Fruit fly (Drosophila melanogaster) whole organism, embryonic: ENCODE data around the gene Amun.

Source experiments
- ATbp ChIP-seq: fragments of 200-800 bp; sonication (Bioruptor generic); optimal IDR thresholded peaks from 2 replicates; lab custom pipeline; 2017; ENCODE audit warnings: missing biosample characterization, mild to moderate bottlenecking, missing genetic modification characterization, missing genetic modification reagents
- Antp ChIP-seq: fragments of 200-800 bp; sonication (Bioruptor generic); optimal IDR thresholded peaks from 3 replicates; lab custom pipeline; 2016; ENCODE audit warnings: missing biosample characterization, missing genetic modification characterization
- CG10274 ChIP-seq: fragments of 200-800 bp; sonication (Bioruptor generic); optimal IDR thresholded peaks from 3 replicates; lab custom pipeline; 2017; ENCODE audit warnings: missing biosample characterization, mild to moderate bottlenecking, missing genetic modification characterization
- CG11247 ChIP-seq: fragments of 200-800 bp; sonication (Bioruptor generic); IDR thresholded peaks from 2 replicates; pipeline ENCODE4 v1.3.6; 2022; ENCODE audit warnings: missing biosample characterization, missing genetic modification characterization
- CG11456 ChIP-seq: fragments of 200-800 bp; sonication (Bioruptor generic); IDR thresholded peaks from 3 replicates; pipeline ENCODE4 v1.3.6; 2022; ENCODE audit warnings: missing biosample characterization, missing genetic modification characterization
- CG11504 ChIP-seq: fragments of 200-800 bp; sonication (Bioruptor generic); optimal IDR thresholded peaks from 3 replicates; lab custom pipeline; 2019; ENCODE audit warnings: missing biosample characterization, mild to moderate bottlenecking, missing genetic modification characterization, moderate library complexity
- CG11723 ChIP-seq: fragments of 200-800 bp; sonication (Bioruptor generic); optimal IDR thresholded peaks from 2 replicates; lab custom pipeline; 2017; ENCODE audit warnings: missing biosample characterization, mild to moderate bottlenecking, missing genetic modification characterization
- CG12299 ChIP-seq: fragments of 200-800 bp; sonication (Bioruptor generic); optimal IDR thresholded peaks from 2 replicates; lab custom pipeline; 2018; ENCODE audit warnings: missing biosample characterization, mild to moderate bottlenecking, missing genetic modification characterization
- CG12391 ChIP-seq: fragments of 200-800 bp; sonication (Bioruptor generic); optimal IDR thresholded peaks from 3 replicates; lab custom pipeline; 2018; ENCODE audit warnings: missing biosample characterization, mild to moderate bottlenecking, missing genetic modification characterization, moderate library complexity
- CG14050 ChIP-seq: fragments of 200-800 bp; sonication (Bioruptor generic); IDR thresholded peaks from 3 replicates; pipeline ENCODE4 v1.3.6; 2022; ENCODE audit warnings: missing biosample characterization, missing genetic modification characterization
- CG14710 ChIP-seq: fragments of 200-800 bp; sonication (Bioruptor generic); optimal IDR thresholded peaks from 3 replicates; lab custom pipeline; 2019; ENCODE audit warnings: missing biosample characterization, mild to moderate bottlenecking, missing genetic modification characterization, moderate library complexity
- CG14860 ChIP-seq: fragments of 200-800 bp; sonication (Bioruptor generic); IDR thresholded peaks from 3 replicates; pipeline ENCODE4 v1.3.6; 2022; ENCODE audit warnings: missing biosample characterization, missing genetic modification characterization; ENCODE audit not compliant: partially characterized antibody
- CG18764 ChIP-seq: fragments of 200-800 bp; sonication (Bioruptor generic); optimal IDR thresholded peaks from 3 replicates; lab custom pipeline; 2016; ENCODE audit warnings: missing biosample characterization, missing genetic modification characterization
- CG2129 ChIP-seq: fragments of 200-800 bp; sonication (Bioruptor generic); IDR thresholded peaks from 2 replicates; pipeline ENCODE4 v1.3.6; 2022; ENCODE audit warnings: missing biosample characterization, missing genetic modification characterization; ENCODE audit not compliant: partially characterized antibody
- CG2199 ChIP-seq: fragments of 200-800 bp; sonication (Bioruptor generic); IDR thresholded peaks from 3 replicates; pipeline ENCODE4 v1.3.6; 2022; ENCODE audit warnings: missing biosample characterization, missing genetic modification characterization
- CG2875 ChIP-seq: fragments of 200-800 bp; sonication (Bioruptor generic); optimal IDR thresholded peaks from 2 replicates; lab custom pipeline; 2017; ENCODE audit warnings: missing biosample characterization, mild to moderate bottlenecking, missing genetic modification characterization, missing genetic modification reagents
- CG30020 ChIP-seq: fragments of 200-800 bp; optimal IDR thresholded peaks from 2 replicates; lab custom pipeline; 2019; ENCODE audit warnings: missing biosample characterization, mild to moderate bottlenecking, missing genetic modification characterization, moderate library complexity
- CG31224 ChIP-seq: fragments of 200-800 bp; sonication (Bioruptor generic); IDR thresholded peaks from 2 replicates; pipeline ENCODE4 v1.3.6; 2022; ENCODE audit warnings: missing biosample characterization, missing genetic modification characterization
- CG42726 ChIP-seq: fragments of 200-800 bp; sonication (Bioruptor generic); IDR thresholded peaks from 2 replicates; pipeline ENCODE4 v1.3.6; 2022; ENCODE audit warnings: missing biosample characterization, missing genetic modification characterization; ENCODE audit not compliant: partially characterized antibody
- CG4404 ChIP-seq: fragments of 200-800 bp; sonication (Bioruptor generic); IDR thresholded peaks from 2 replicates; pipeline ENCODE4 v1.3.6; 2022; ENCODE audit warnings: missing biosample characterization, missing genetic modification characterization
- CG8388 ChIP-seq: fragments of 200-800 bp; sonication (Bioruptor generic); optimal IDR thresholded peaks from 2 replicates; lab custom pipeline; 2019; ENCODE audit warnings: missing biosample characterization, mild to moderate bottlenecking, missing genetic modification characterization, moderate library complexity
- CG9215 ChIP-seq: fragments of 200-800 bp; sonication (Bioruptor generic); IDR thresholded peaks from 2 replicates; pipeline ENCODE4 v1.3.6; 2022; ENCODE audit warnings: missing biosample characterization, missing genetic modification characterization
- CG9932 ChIP-seq: fragments of 200-800 bp; sonication (Bioruptor generic); IDR thresholded peaks from 2 replicates; pipeline ENCODE4 v1.3.6; 2022; ENCODE audit warnings: missing biosample characterization, missing genetic modification characterization
- CoRest ChIP-seq: fragments of 200-800 bp; sonication (Bioruptor generic); optimal IDR thresholded peaks from 3 replicates; lab custom pipeline; 2018; ENCODE audit warnings: missing biosample characterization, mild to moderate bottlenecking, missing genetic modification characterization, moderate library complexity
- CrebB ChIP-seq: fragments of 200-800 bp; sonication (Bioruptor generic); optimal IDR thresholded peaks from 3 replicates; lab custom pipeline; 2018; ENCODE audit warnings: missing biosample characterization, mild to moderate bottlenecking, missing genetic modification characterization
- Elba2 ChIP-seq: fragments of 200-800 bp; sonication (Bioruptor generic); optimal IDR thresholded peaks from 3 replicates; lab custom pipeline; 2016; ENCODE audit warnings: missing biosample characterization, missing genetic modification characterization
- Gsc ChIP-seq: fragments of 200-800 bp; sonication (Bioruptor generic); IDR thresholded peaks from 2 replicates; pipeline ENCODE4 v1.3.6; 2022; ENCODE audit warnings: missing biosample characterization, missing genetic modification characterization
- Hmx ChIP-seq: fragments of 200-800 bp; sonication (Bioruptor generic); optimal IDR thresholded peaks from 2 replicates; lab custom pipeline; 2016; ENCODE audit warnings: missing biosample characterization, missing genetic modification characterization
- Hr3 ChIP-seq: fragments of 200-800 bp; sonication (Bioruptor generic); optimal IDR thresholded peaks from 3 replicates; lab custom pipeline; 2016; ENCODE audit warnings: missing biosample characterization, missing genetic modification characterization
- MBD-R2 ChIP-seq: fragments of 200-800 bp; sonication (Bioruptor generic); IDR thresholded peaks from 2 replicates; pipeline ENCODE4 v1.3.6; 2022; ENCODE audit warnings: missing biosample characterization, missing genetic modification characterization
- PHDP ChIP-seq: fragments of 200-800 bp; sonication (Bioruptor generic); optimal IDR thresholded peaks from 3 replicates; lab custom pipeline; 2018; ENCODE audit warnings: missing biosample characterization, mild to moderate bottlenecking, missing genetic modification characterization, moderate library complexity
- Tbp ChIP-seq: fragments of >200 bp; optimal IDR thresholded peaks from 2 replicates; lab custom pipeline; 2018; ENCODE audit warnings: missing biosample characterization, missing genetic modification characterization
- YL-1 ChIP-seq: fragments of 200-800 bp; sonication (Bioruptor generic); optimal IDR thresholded peaks from 3 replicates; lab custom pipeline; 2017; ENCODE audit warnings: missing biosample characterization, mild to moderate bottlenecking, missing genetic modification characterization
- ara ChIP-seq: fragments of 200-800 bp; sonication (Bioruptor generic); IDR thresholded peaks from 2 replicates; pipeline ENCODE4 v1.3.6; 2022; ENCODE audit warnings: missing biosample characterization, missing genetic modification characterization
- ato ChIP-seq: fragments of 200-800 bp; sonication (Bioruptor generic); IDR thresholded peaks from 2 replicates; pipeline ENCODE4 v1.3.6; 2022; ENCODE audit warnings: missing biosample characterization, missing genetic modification characterization; ENCODE audit not compliant: partially characterized antibody
- bowl ChIP-seq: fragments of 200-800 bp; sonication (Bioruptor generic); IDR thresholded peaks from 2 replicates; pipeline ENCODE4 v1.3.6; 2022; ENCODE audit warnings: missing biosample characterization, missing genetic modification characterization
- chif ChIP-seq, 2 experiments: fragments of 200-800 bp; sonication (Bioruptor generic); optimal IDR thresholded peaks; 3 replicates each; lab custom pipeline; 2016; ENCODE audit warnings: missing biosample characterization in 2 of 2, missing genetic modification characterization in 2 of 2
- crc ChIP-seq: fragments of 200-800 bp; sonication (Bioruptor generic); optimal IDR thresholded peaks from 2 replicates; lab custom pipeline; 2016; ENCODE audit warnings: missing biosample characterization, missing genetic modification characterization
- gfzf ChIP-seq: fragments of 200-800 bp; sonication (Bioruptor generic); optimal IDR thresholded peaks from 2 replicates; lab custom pipeline; 2016; ENCODE audit warnings: missing biosample characterization, mild to moderate bottlenecking, missing genetic modification characterization, moderate library complexity
- hth ChIP-seq: fragments of >200 bp; optimal IDR thresholded peaks from 2 replicates; lab custom pipeline; 2017; ENCODE audit warnings: inconsistent platforms
- lilli ChIP-seq: fragments of 200-800 bp; sonication (Bioruptor generic); optimal IDR thresholded peaks from 3 replicates; lab custom pipeline; 2016; ENCODE audit warnings: missing biosample characterization, missing genetic modification characterization
- nom ChIP-seq: fragments of 200-800 bp; sonication (Bioruptor generic); optimal IDR thresholded peaks from 2 replicates; lab custom pipeline; 2017; ENCODE audit warnings: missing biosample characterization, missing genetic modification characterization, mild to moderate bottlenecking, moderate library complexity, missing genetic modification reagents
- oc ChIP-seq: fragments of 200-800 bp; sonication (Bioruptor generic); optimal IDR thresholded peaks from 2 replicates; lab custom pipeline; 2018; ENCODE audit warnings: missing biosample characterization, mild to moderate bottlenecking, missing genetic modification characterization, moderate library complexity
- peb ChIP-seq: fragments of 200-800 bp; sonication (Bioruptor generic); IDR thresholded peaks from 2 replicates; pipeline ENCODE4 v1.3.6; 2022; ENCODE audit warnings: missing biosample characterization, missing genetic modification characterization
- repo ChIP-seq: fragments of 200-800 bp; sonication (Bioruptor generic); optimal IDR thresholded peaks from 2 replicates; lab custom pipeline; 2016; ENCODE audit warnings: missing biosample characterization, missing genetic modification characterization
- tin ChIP-seq: fragments of 200-800 bp; sonication (Bioruptor generic); optimal IDR thresholded peaks from 3 replicates; lab custom pipeline; 2016; ENCODE audit warnings: missing biosample characterization, missing genetic modification characterization
- trh ChIP-seq: fragments of 200-800 bp; sonication (Bioruptor generic); optimal IDR thresholded peaks from 2 replicates; lab custom pipeline; 2016; ENCODE audit warnings: missing biosample characterization, missing genetic modification characterization
- unpg ChIP-seq: fragments of 200-800 bp; sonication (Bioruptor generic); optimal IDR thresholded peaks from 3 replicates; lab custom pipeline; 2018; ENCODE audit warnings: missing biosample characterization, mild to moderate bottlenecking, missing genetic modification characterization, moderate library complexity
- zfh1 ChIP-seq: fragments of 200-800 bp; sonication (Bioruptor generic); IDR thresholded peaks from 3 replicates; pipeline ENCODE4 v1.3.6; 2022; ENCODE audit warnings: missing biosample characterization, missing genetic modification characterization

Amun gene

DNA sequence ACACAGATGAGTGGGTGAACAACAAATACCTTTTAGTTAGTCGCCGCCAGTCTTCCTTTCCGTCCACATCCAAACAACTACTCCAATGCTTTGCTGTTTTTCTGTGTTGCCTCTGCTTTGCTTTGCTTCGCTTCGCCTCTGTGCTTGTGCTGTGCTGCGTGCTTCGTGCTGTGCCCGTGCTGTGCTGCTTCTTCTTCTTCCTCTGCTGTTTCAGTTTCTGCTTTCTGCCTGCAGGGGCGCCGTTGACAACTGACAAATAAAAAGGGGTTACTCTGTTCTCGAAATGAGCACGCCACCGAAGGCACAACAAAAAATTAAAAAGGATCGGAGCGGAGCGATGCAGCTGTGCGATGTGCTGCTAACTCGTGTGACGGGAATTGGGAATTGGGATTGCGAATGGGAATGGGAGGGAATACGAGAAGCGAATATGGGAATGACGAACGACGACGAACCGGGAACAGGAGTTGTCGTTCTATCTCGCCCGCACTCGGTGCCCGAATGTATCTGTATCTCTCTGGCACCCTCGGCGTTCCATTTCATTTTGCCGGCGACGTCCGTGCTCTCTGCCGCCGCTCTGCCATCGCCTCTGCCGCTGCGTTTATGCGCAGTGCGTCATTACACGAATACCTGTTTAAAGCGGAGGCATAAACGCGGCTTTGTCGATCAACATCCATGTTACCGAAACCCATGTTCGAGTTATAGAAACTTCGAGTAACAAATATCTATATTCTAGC, 669 bp downstream of the Amun start (continued):
- TF ChIP-seq CG2875 (GFP tag; lab: Kevin White, UChicago) (peak; percentile 40), lilli (GFP tag; lab: Kevin White, UChicago) (peak; percentile 50), CG11504 (tag; lab: Kevin White, UChicago) (peak; percentile 71), ato (peak; percentile 31; the same call in 1 of the 2 replicates), CG9932 (peak; percentile 69), CG42726 (GFP tag; lab: Robert Waterston, UW) (no peak), Hmx (GFP tag; lab: Kevin White, UChicago) (no peak), CG8388 (GFP tag; lab: Kevin White, UChicago) (peak; percentile 34), CG14710 (tag; lab: Kevin White, UChicago) (peak; percentile 27), trh (GFP tag; lab: Kevin White, UChicago) (no peak), nom (peak; percentile 53), unpg (peak; percentile 66), CG12391 (tag; lab: Kevin White, UChicago) (peak; percentile 52), zfh1 (GFP tag; lab: Robert Waterston, UW) (peak; percentile 70; the same call in 2 of the 3 replicates), CG10274 (GFP tag; lab: Kevin White, UChicago) (peak; percentile 31), CG2129 (0 out of 2 replicates have a peak, but pooled peaks have one; percentile 10), YL-1 (GFP tag; lab: Kevin White, UChicago) (no peak), Elba2 (GFP tag; lab: Kevin White, UChicago) (no peak), repo (GFP tag; lab: Kevin White, UChicago) (no peak), tin (GFP tag; lab: Kevin White, UChicago) (no peak), CG31224 (GFP tag; lab: Robert Waterston, UW) (peak; percentile 62), hth (lab: Kevin White, UChicago) (no peak), CG11723 (GFP tag; lab: Kevin White, UChicago) (peak; percentile 9), CG11456 (GFP tag; lab: Robert Waterston, UW) (peak; percentile 87), CG4404 (GFP tag; lab: Robert Waterston, UW) (peak; percentile 65), ara (GFP tag; lab: Robert Waterston, UW) (peak; percentile 57), Gsc (GFP tag; lab: Robert Waterston, UW) (no peak), peb (GFP tag; lab: Robert Waterston, UW) (0 out of 2 replicates have a peak, but pooled peaks have one; percentile 21), bowl (GFP tag; lab: Robert Waterston, UW) (peak; percentile 34; the same call in 1 of the 2 replicates), CG2199 (GFP tag; lab: Robert Waterston, UW) (no peak), CrebB (tag; lab: Kevin White, UChicago) (no peak), CG14050 (GFP tag; lab: Robert Waterston, UW) (peak; percentile 38; the same call in 1 of the 3 replicates), MBD-R2 (GFP tag; lab: Robert Waterston, UW) (peak; percentile 48; the same call in 1 of the 2 replicates), CG12299 (tag; lab: Kevin White, UChicago) (peak; percentile 8), ATbp (GFP tag; lab: Kevin White, UChicago) (peak; percentile 30), PHDP (tag; lab: Kevin White, UChicago) (peak; percentile 68), CG18764 (no peak), Tbp (GFP tag; lab: Kevin White, UChicago) (no peak), chif (GFP tag; optimal IDR thresholded peaks at IDR 0.05; lab: Kevin White, UChicago) (peak in 1 of 2 experiments; percentile 43), crc (peak; percentile 34), Hr3 (GFP tag; lab: Kevin White, UChicago) (peak; percentile 43), Antp (GFP tag; lab: Kevin White, UChicago) (peak; percentile 77), CoRest (tag; lab: Kevin White, UChicago) (peak; percentile 65), CG30020 (tag; lab: Kevin White, UChicago) (peak; percentile 36), CG11247 (GFP tag; lab: Robert Waterston, UW) (peak; percentile 65), oc (tag; lab: Kevin White, UChicago) (peak; percentile 53), gfzf (GFP tag; lab: Kevin White, UChicago) (no peak), CG14860 (GFP tag; lab: Robert Waterston, UW) (no peak), CG9215 (peak; percentile 69)
